Worm (Caenorhabditis elegans) whole organism, young adult: ENCODE data around the gene F52B11.5.

ENCODE experiments used
- attf-3 ChIP-seq: fragments of 200-800 bp; sonication (Bioruptor generic); conservative IDR thresholded peaks from 2 replicates; pipeline ENCODE4 v1.3.6; 2022; ENCODE audit warnings: missing genetic modification reagents, missing genetic modification characterization, missing compliant biosample characterization
- bed-1 ChIP-seq: fragments of 200-800 bp; sonication (Bioruptor generic); IDR thresholded peaks from 2 replicates; pipeline ENCODE4 v1.3.6; 2022; ENCODE audit warnings: missing genetic modification reagents, missing genetic modification characterization, missing compliant biosample characterization
- ceh-91 ChIP-seq: fragments of 200-800 bp; sonication (Bioruptor generic); IDR thresholded peaks from 2 replicates; pipeline ENCODE4 v1.3.6; 2022; ENCODE audit warnings: missing genetic modification reagents, missing genetic modification characterization, missing compliant biosample characterization
- dpff-1 ChIP-seq: sonication (generic microtip); optimal IDR thresholded peaks from 2 replicates; lab custom pipeline; 2017; ENCODE audit warnings: mild to moderate bottlenecking, missing genetic modification characterization, missing compliant biosample characterization
- dpl-1 ChIP-seq: fragments of 150-350 bp; optimal IDR thresholded peaks from 2 replicates; lab custom pipeline; 2014; ENCODE audit warnings: missing biosample characterization, missing genetic modification reagents, missing genetic modification characterization
- lin-35 ChIP-seq, 3 experiments: fragments of 150-350 bp in 2 of 3; sonication (generic microtip) in 1 of 3; optimal IDR thresholded peaks; 2 replicates each; lab custom pipeline; 2014 to 2018; ENCODE audit warnings: missing biosample characterization in 3 of 3, missing genetic modification characterization in 3 of 3, missing genetic modification reagents in 3 of 3
- lin-54 ChIP-seq: fragments of 200-800 bp; sonication (Bioruptor generic); optimal IDR thresholded peaks from 2 replicates; lab custom pipeline; 2018; ENCODE audit warnings: mild to moderate bottlenecking, missing genetic modification characterization, missing compliant biosample characterization
- pha-4 ChIP-seq: fragments of 150-350 bp; sonication (generic microtip); optimal IDR thresholded peaks from 2 replicates; lab custom pipeline; 2014; ENCODE audit warnings: missing biosample characterization, missing genetic modification reagents, missing genetic modification characterization
- snpc-4 ChIP-seq, 5 experiments: fragments of 150-350 bp in 1 of 5; sonication (generic microtip) in 4 of 5; optimal IDR thresholded peaks; 2 replicates each; lab custom pipeline; 2014 to 2018; ENCODE audit warnings: missing genetic modification characterization in 5 of 5, missing biosample characterization in 3 of 5, antibody characterized with exemption in 2 of 5, mild to moderate bottlenecking in 2 of 5, missing compliant biosample characterization in 2 of 5, missing genotype in 2 of 5, moderate library complexity in 2 of 5, missing genetic modification reagents in 1 of 5

- TF ChIP-seq attf-3 (GFP tag; lab: Robert Waterston, UW) (no peak), snpc-4 (GFP tag; optimal IDR thresholded peaks at IDR 0.05; lab: Kevin White, UChicago) (no peak), snpc-4 (tag; optimal IDR thresholded peaks at IDR 0.05; lab: Kevin White, UChicago) (no peak), lin-54 (no peak), bed-1 (GFP tag; lab: Robert Waterston, UW) (no peak), dpl-1 (GFP tag; lab: Kevin White, UChicago) (no peak), dpff-1 (tag; lab: Kevin White, UChicago) (no peak), lin-35 (GFP tag; optimal IDR thresholded peaks at IDR 0.05; lab: Kevin White, UChicago) (no peak), ceh-91 (no peak), pha-4 (tag; lab: Kevin White, UChicago) (no peak)
Observed at ce11 chrIV:14137063-14137462, 34.0 kb upstream of the F52B11.5 start, which contains the start of gene srz-31.
